Worm (Caenorhabditis elegans) whole organism, late embryonic: Measurements from ENCODE around the gene nfki-1.

Source experiments
- K02D7.2 ChIP-seq: sonication (generic microtip); optimal IDR thresholded peaks from 2 replicates; lab custom pipeline; 2017; ENCODE audit warnings: mild to moderate bottlenecking, missing genetic modification characterization, missing compliant biosample characterization
- T23F11.4 ChIP-seq: fragments of 200-800 bp; sonication (Bioruptor generic); optimal IDR thresholded peaks from 2 replicates; lab custom pipeline; 2018; ENCODE audit warnings: mild to moderate bottlenecking, missing genetic modification characterization, missing compliant biosample characterization
- ahr-1 ChIP-seq: sonication (generic microtip); optimal IDR thresholded peaks from 2 replicates; lab custom pipeline; 2016; ENCODE audit warnings: missing genetic modification characterization, missing compliant biosample characterization
- ceh-14 ChIP-seq: sonication (generic microtip); optimal IDR thresholded peaks from 2 replicates; lab custom pipeline; 2016; ENCODE audit warnings: missing genotype, missing genetic modification characterization, missing compliant biosample characterization
- ceh-18 ChIP-seq: sonication (generic microtip); optimal IDR thresholded peaks from 2 replicates; lab custom pipeline; 2016; ENCODE audit warnings: missing genetic modification characterization, missing compliant biosample characterization
- ceh-19 ChIP-seq: fragments of 200-800 bp; sonication (Bioruptor generic); optimal IDR thresholded peaks from 2 replicates; lab custom pipeline; 2018; ENCODE audit warnings: mild to moderate bottlenecking, missing genetic modification characterization, missing compliant biosample characterization
- ceh-22 ChIP-seq: sonication (generic microtip); optimal IDR thresholded peaks from 2 replicates; lab custom pipeline; 2017; ENCODE audit warnings: missing biosample characterization, missing genetic modification characterization
- ceh-24 ChIP-seq: sonication (generic microtip); optimal IDR thresholded peaks from 2 replicates; lab custom pipeline; 2016; ENCODE audit warnings: mild to moderate bottlenecking, missing genetic modification characterization, missing compliant biosample characterization
- ceh-34 ChIP-seq: sonication (generic microtip); optimal IDR thresholded peaks from 2 replicates; lab custom pipeline; 2016; ENCODE audit warnings: mild to moderate bottlenecking, missing genetic modification characterization, missing compliant biosample characterization
- ceh-45 ChIP-seq: fragments of 200-800 bp; sonication (Bioruptor generic); IDR thresholded peaks from 2 replicates; pipeline ENCODE4 v1.3.6; 2022; ENCODE audit warnings: missing genetic modification reagents, missing genetic modification characterization, missing compliant biosample characterization
- ceh-48 ChIP-seq: sonication (generic microtip); optimal IDR thresholded peaks from 2 replicates; lab custom pipeline; 2016; ENCODE audit warnings: missing genetic modification characterization, inconsistent platforms, missing compliant biosample characterization
- che-1 ChIP-seq: sonication (generic microtip); optimal IDR thresholded peaks from 2 replicates; lab custom pipeline; 2016; ENCODE audit warnings: mild to moderate bottlenecking, missing genetic modification characterization, missing compliant biosample characterization
- dmd-4 ChIP-seq: sonication (generic microtip); optimal IDR thresholded peaks from 2 replicates; lab custom pipeline; 2016; ENCODE audit warnings: borderline replicate concordance, missing genetic modification characterization, missing compliant biosample characterization
- elt-2 ChIP-seq: sonication (generic microtip); optimal IDR thresholded peaks from 2 replicates; lab custom pipeline; 2016; ENCODE audit warnings: missing genetic modification reagents, missing genetic modification characterization, missing compliant biosample characterization
- elt-4 ChIP-seq: sonication (generic microtip); optimal IDR thresholded peaks from 2 replicates; lab custom pipeline; 2016; ENCODE audit warnings: missing genetic modification characterization, missing compliant biosample characterization
- ets-4 ChIP-seq: sonication (generic microtip); optimal IDR thresholded peaks from 2 replicates; lab custom pipeline; 2016; ENCODE audit warnings: missing genetic modification characterization, missing compliant biosample characterization
- eyg-1 ChIP-seq: sonication (generic microtip); optimal IDR thresholded peaks from 2 replicates; lab custom pipeline; 2016; ENCODE audit warnings: missing genotype, missing genetic modification characterization, missing compliant biosample characterization
- fax-1 ChIP-seq: sonication (generic microtip); optimal IDR thresholded peaks from 2 replicates; lab custom pipeline; 2016; ENCODE audit warnings: missing genotype, missing genetic modification characterization, missing compliant biosample characterization
- fkh-10 ChIP-seq: fragments of 150-350 bp; optimal IDR thresholded peaks from 2 replicates; lab custom pipeline; 2014; ENCODE audit warnings: missing biosample characterization, missing genetic modification reagents, missing genetic modification characterization
- fkh-6 ChIP-seq: sonication (generic microtip); optimal IDR thresholded peaks from 2 replicates; lab custom pipeline; 2016; ENCODE audit warnings: missing genetic modification characterization, missing compliant biosample characterization
- gmeb-2 ChIP-seq: sonication (generic microtip); optimal IDR thresholded peaks from 2 replicates; lab custom pipeline; 2016; ENCODE audit warnings: missing genetic modification characterization, inconsistent platforms, missing compliant biosample characterization
- hlh-13 ChIP-seq: fragments of 200-800 bp; sonication (Bioruptor generic); optimal IDR thresholded peaks from 2 replicates; lab custom pipeline; 2018; ENCODE audit warnings: mild to moderate bottlenecking, missing genetic modification characterization, missing compliant biosample characterization
- hlh-15 ChIP-seq: sonication (generic microtip); optimal IDR thresholded peaks from 2 replicates; lab custom pipeline; 2016; ENCODE audit warnings: missing genetic modification characterization, missing compliant biosample characterization
- hlh-30 ChIP-seq: sonication (generic microtip); optimal IDR thresholded peaks from 2 replicates; lab custom pipeline; 2017; ENCODE audit warnings: antibody characterized with exemption, missing genetic modification characterization, missing compliant biosample characterization; ENCODE audit not compliant: insufficient read depth
- mec-3 ChIP-seq: sonication (generic microtip); optimal IDR thresholded peaks from 2 replicates; lab custom pipeline; 2016; ENCODE audit warnings: borderline replicate concordance, missing genetic modification characterization, missing compliant biosample characterization
- nhr-11 ChIP-seq: fragments of 150-350 bp; optimal IDR thresholded peaks from 2 replicates; lab custom pipeline; 2014; ENCODE audit warnings: missing biosample characterization, missing genetic modification characterization
- nhr-232 ChIP-seq: sonication (generic microtip); optimal IDR thresholded peaks from 2 replicates; lab custom pipeline; 2016; ENCODE audit warnings: missing genetic modification characterization, missing compliant biosample characterization
- odd-2 ChIP-seq: sonication (generic microtip); optimal IDR thresholded peaks from 2 replicates; lab custom pipeline; 2017; ENCODE audit warnings: antibody characterized with exemption, mild to moderate bottlenecking, missing genetic modification characterization, missing compliant biosample characterization
- pat-9 ChIP-seq: fragments of 200-800 bp; sonication (Bioruptor generic); optimal IDR thresholded peaks from 2 replicates; lab custom pipeline; 2018; ENCODE audit warnings: mild to moderate bottlenecking, missing genetic modification characterization, moderate library complexity, missing compliant biosample characterization
- pax-1 ChIP-seq: fragments of 150-350 bp; optimal IDR thresholded peaks from 2 replicates; lab custom pipeline; 2014; ENCODE audit warnings: missing biosample characterization, missing genetic modification characterization
- pha-2 ChIP-seq: sonication (generic microtip); optimal IDR thresholded peaks from 2 replicates; lab custom pipeline; 2017; ENCODE audit warnings: mild to moderate bottlenecking, missing genetic modification characterization, missing compliant biosample characterization
- pha-4 ChIP-seq: fragments of 150-350 bp; optimal IDR thresholded peaks from 2 replicates; lab custom pipeline; 2018; ENCODE audit warnings: missing biosample characterization, missing genetic modification reagents, missing genetic modification characterization
- tbx-2 ChIP-seq: sonication (generic microtip); optimal IDR thresholded peaks from 2 replicates; lab custom pipeline; 2016; ENCODE audit warnings: missing genetic modification characterization, missing compliant biosample characterization
- tbx-7 ChIP-seq: sonication (generic microtip); optimal IDR thresholded peaks from 2 replicates; lab custom pipeline; 2016; ENCODE audit warnings: missing genotype, missing genetic modification characterization, missing compliant biosample characterization
- unc-3 ChIP-seq, 2 experiments: fragments of 200-800 bp in 1 of 2; sonication (Bioruptor generic) in 1 of 2; sonication (generic microtip) in 1 of 2; conservative IDR thresholded peaks in 1 of 2; optimal IDR thresholded peaks in 1 of 2; 2 replicates each; pipeline versions ENCODE4 v1.3.6 to Lab custom; 2016 to 2022; ENCODE audit warnings: missing compliant biosample characterization in 2 of 2, missing genetic modification characterization in 2 of 2, missing genetic modification reagents in 1 of 2
- unc-42 ChIP-seq: sonication (generic microtip); optimal IDR thresholded peaks from 2 replicates; lab custom pipeline; 2016; ENCODE audit warnings: missing genotype, missing genetic modification characterization, missing compliant biosample characterization
- unc-86 ChIP-seq: sonication (generic microtip); optimal IDR thresholded peaks from 2 replicates; lab custom pipeline; 2016; ENCODE audit warnings: missing genetic modification characterization, missing compliant biosample characterization
- ztf-16 ChIP-seq: sonication (generic microtip); optimal IDR thresholded peaks from 2 replicates; lab custom pipeline; 2017; ENCODE audit warnings: missing genetic modification characterization, missing compliant biosample characterization

The nfki-1 gene

ce11 chrX:15354938-15355337, at the start of gene nfki-1:
Gene nfki-1 (plus strand): TSS chrX:15355238.
- no peak for TF ChIP-seq pha-2 (tag; lab: Kevin White, UChicago)
- TF ChIP-seq ceh-22 (tag; lab: Kevin White, UChicago) = no peak
- no peak for TF ChIP-seq hlh-13 (GFP tag; lab: Kevin White, UChicago)
- TF ChIP-seq ceh-19 = no peak
- no peak for TF ChIP-seq K02D7.2 (tag; lab: Kevin White, UChicago)
- no peak for TF ChIP-seq tbx-7 (tag; lab: Kevin White, UChicago)
- TF ChIP-seq pha-4 = no peak
- no peak for TF ChIP-seq mec-3 (tag; lab: Kevin White, UChicago)
- no peak for TF ChIP-seq nhr-232 (tag; lab: Kevin White, UChicago)
- TF ChIP-seq odd-2 (tag; lab: Kevin White, UChicago) = no peak
- no peak for TF ChIP-seq ceh-14
- TF ChIP-seq ceh-48 (tag; lab: Kevin White, UChicago) = no peak
- no peak for TF ChIP-seq ceh-18
- TF ChIP-seq dmd-4 (tag; lab: Kevin White, UChicago) = no peak
- TF ChIP-seq gmeb-2 (tag; lab: Kevin White, UChicago) = no peak
- no peak for TF ChIP-seq tbx-2 (tag; lab: Kevin White, UChicago)
- no peak for TF ChIP-seq ahr-1 (tag; lab: Kevin White, UChicago)

ce11 chrX:15307677-15308076, 47.4 kb upstream of the nfki-1 start:
- TF ChIP-seq unc-3 (GFP tag; conservative IDR thresholded peaks at IDR 0.05; lab: Robert Waterston, UW) (no peak), unc-3 (tag; optimal IDR thresholded peaks at IDR 0.05; lab: Kevin White, UChicago) (no peak), gmeb-2 (tag; lab: Kevin White, UChicago) (peak; percentile 6), eyg-1 (no peak), T23F11.4 (GFP tag; lab: Kevin White, UChicago) (peak; percentile 12)

- TF ChIP-seq unc-42 (tag; lab: Kevin White, UChicago) (no peak), unc-86 (tag; lab: Kevin White, UChicago) (no peak), tbx-2 (tag; lab: Kevin White, UChicago) (no peak), T23F11.4 (GFP tag; lab: Kevin White, UChicago) (no peak), ceh-24 (tag; lab: Kevin White, UChicago) (no peak), fax-1 (tag; lab: Kevin White, UChicago) (no peak), dmd-4 (tag; lab: Kevin White, UChicago) (no peak), odd-2 (tag; lab: Kevin White, UChicago) (no peak), eyg-1 (no peak), hlh-15 (no peak), elt-2 (tag; lab: Kevin White, UChicago) (no peak), che-1 (no peak), ceh-22 (tag; lab: Kevin White, UChicago) (no peak), pax-1 (tag; lab: Kevin White, UChicago) (no peak), elt-4 (tag; lab: Kevin White, UChicago) (no peak), nhr-11 (tag; lab: Kevin White, UChicago) (no peak), hlh-30 (tag; lab: Kevin White, UChicago) (no peak)
These were observed 46.4 kb upstream of the nfki-1 start for ce11 chrX:15308685-15309084.

- no peak for TF ChIP-seq ceh-34 (tag; lab: Kevin White, UChicago)
- TF ChIP-seq unc-42 (tag; lab: Kevin White, UChicago) = no peak
- TF ChIP-seq ceh-18 = no peak
- TF ChIP-seq ztf-16 (tag; lab: Kevin White, UChicago) = no peak
- no peak for TF ChIP-seq fkh-10 (GFP tag; lab: Kevin White, UChicago)
- TF ChIP-seq ceh-45 (GFP tag; lab: Robert Waterston, UW) = no peak
- TF ChIP-seq pha-2 (tag; lab: Kevin White, UChicago) = no peak
- TF ChIP-seq pax-1 (tag; lab: Kevin White, UChicago) = no peak
- no peak for TF ChIP-seq fkh-6 (tag; lab: Kevin White, UChicago)
- TF ChIP-seq odd-2 (tag; lab: Kevin White, UChicago) = no peak
- TF ChIP-seq pat-9 (tag; lab: Kevin White, UChicago) = no peak
- no peak for TF ChIP-seq ets-4
These were observed 45.9 kb upstream of the nfki-1 start, which contains the start of gene nhr-91 for ce11 chrX:15309138-15309537. Gene nhr-91 (plus strand): TSS chrX:15309369.
